Worm (Caenorhabditis elegans): ENCODE data around the gene lipl-1.

DNA sequence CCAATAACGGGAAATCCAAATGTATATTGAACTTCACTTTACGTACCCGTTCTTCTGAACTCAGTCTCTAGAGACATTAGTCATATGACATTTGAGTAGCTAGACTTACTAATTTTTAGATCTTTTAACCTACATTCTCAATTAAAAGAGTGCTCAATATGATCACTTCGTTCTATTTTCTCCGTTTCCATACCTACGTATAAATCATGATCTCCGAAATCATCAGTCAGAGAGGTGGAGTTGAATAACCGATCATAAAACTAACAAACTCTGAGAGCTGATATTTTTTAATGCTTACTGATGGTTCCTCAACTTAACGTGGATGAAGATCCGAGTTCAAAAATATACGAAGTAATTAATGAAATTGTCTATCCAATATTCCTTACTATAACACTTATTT lies 44.3 kb downstream of the lipl-1 start, which contains the start of gene srd-35:
- TF ChIP-seq spr-3 (GFP tag; optimal IDR thresholded peaks at IDR 0.05) (no peak), lin-15B (tag; optimal IDR thresholded peaks at IDR 0.05) (no peak), nhr-77 (tag; optimal IDR thresholded peaks at IDR 0.05) (no peak), F49E8.2 (tag; optimal IDR thresholded peaks at IDR 0.05; ENCODE audit: borderline replicate concordance) (no peak), T20F7.1 (GFP tag; optimal IDR thresholded peaks at IDR 0.05) (no peak), pqm-1 (tag; optimal IDR thresholded peaks at IDR 0.05) (no peak), jun-1 (tag; optimal IDR thresholded peaks at IDR 0.05) (no peak), snpc-4 (tag; optimal IDR thresholded peaks at IDR 0.05) (no peak), cey-2 (tag; optimal IDR thresholded peaks at IDR 0.05; ENCODE audit: borderline replicate concordance, insufficient read depth) (no peak), duxl-1 (tag; optimal IDR thresholded peaks at IDR 0.05; ENCODE audit: poor library complexity) (no peak), lsy-2 (tag; optimal IDR thresholded peaks at IDR 0.05) (no peak), ceh-62 (tag; optimal IDR thresholded peaks at IDR 0.05) (no peak), fkh-10 (GFP tag; optimal IDR thresholded peaks at IDR 0.05) (no peak)
